Worm (Caenorhabditis elegans) whole organism, mixed stage, embryonic: ENCODE results near the gene unk-1.

ENCODE experiments used
- M03D4.4 ChIP-seq: sonication (generic microtip); optimal IDR thresholded peaks from 2 replicates; lab custom pipeline; 2017; ENCODE audit warnings: mild to moderate bottlenecking, missing genetic modification characterization, missing compliant biosample characterization
- blmp-1 ChIP-seq: fragments of 150-350 bp; optimal IDR thresholded peaks from 2 replicates; lab custom pipeline; 2014; ENCODE audit warnings: missing biosample characterization, missing genetic modification characterization
- ceh-39 ChIP-seq: fragments of 150-350 bp; optimal IDR thresholded peaks from 2 replicates; lab custom pipeline; 2014; ENCODE audit warnings: missing biosample characterization, missing genetic modification characterization
- ces-1 ChIP-seq: fragments of 150-350 bp; optimal IDR thresholded peaks from 2 replicates; lab custom pipeline; 2014; ENCODE audit warnings: missing biosample characterization, missing genetic modification reagents, missing genetic modification characterization
- cnd-1 ChIP-seq: fragments of 200-800 bp; sonication (Bioruptor generic); optimal IDR thresholded peaks from 2 replicates; lab custom pipeline; 2018; ENCODE audit warnings: mild to moderate bottlenecking, missing genetic modification characterization, missing compliant biosample characterization
- drap-1 ChIP-seq: fragments of 200-800 bp; sonication (Bioruptor generic); optimal IDR thresholded peaks from 3 replicates; lab custom pipeline; 2018; ENCODE audit warnings: mild to moderate bottlenecking, missing genetic modification characterization, missing compliant biosample characterization
- elt-1 ChIP-seq: sonication (generic microtip); optimal IDR thresholded peaks from 2 replicates; lab custom pipeline; 2017; ENCODE audit warnings: missing genetic modification characterization, mild to moderate bottlenecking, missing compliant biosample characterization, antibody characterized with exemption, moderate library complexity, borderline replicate concordance; ENCODE audit not compliant: insufficient read depth
- elt-3 ChIP-seq: fragments of 150-350 bp; optimal IDR thresholded peaks from 2 replicates; lab custom pipeline; 2014; ENCODE audit warnings: missing biosample characterization, missing genetic modification characterization
- flh-1 ChIP-seq: fragments of 200-800 bp; sonication (Bioruptor generic); optimal IDR thresholded peaks from 2 replicates; lab custom pipeline; 2018; ENCODE audit warnings: mild to moderate bottlenecking, missing genetic modification characterization, moderate library complexity, missing compliant biosample characterization
- ham-2 ChIP-seq: fragments of 200-800 bp; sonication (Bioruptor generic); optimal IDR thresholded peaks from 2 replicates; lab custom pipeline; 2018; ENCODE audit warnings: mild to moderate bottlenecking, missing genetic modification characterization, missing compliant biosample characterization
- hlh-1 ChIP-seq: fragments of 150-350 bp; optimal IDR thresholded peaks from 2 replicates; lab custom pipeline; 2014; ENCODE audit warnings: missing biosample characterization, missing genetic modification reagents, missing genetic modification characterization
- lin-13 ChIP-seq: fragments of 150-350 bp; optimal IDR thresholded peaks from 2 replicates; lab custom pipeline; 2014; ENCODE audit warnings: missing biosample characterization, missing genetic modification characterization
- lin-32 ChIP-seq: fragments of 200-800 bp; sonication (Bioruptor generic); optimal IDR thresholded peaks from 2 replicates; lab custom pipeline; 2018; ENCODE audit warnings: mild to moderate bottlenecking, missing genetic modification characterization, missing compliant biosample characterization
- lsy-2 ChIP-seq: fragments of 150-350 bp; optimal IDR thresholded peaks from 2 replicates; lab custom pipeline; 2014; ENCODE audit warnings: missing biosample characterization, missing genetic modification characterization
- mab-5 ChIP-seq: fragments of 150-350 bp; optimal IDR thresholded peaks from 2 replicates; lab custom pipeline; 2014; ENCODE audit warnings: missing biosample characterization, missing genetic modification characterization
- mep-1 ChIP-seq: fragments of 150-350 bp; optimal IDR thresholded peaks from 2 replicates; lab custom pipeline; 2017; ENCODE audit warnings: missing biosample characterization, missing genetic modification reagents, missing genetic modification characterization, inconsistent platforms
- mls-2 ChIP-seq: sonication (generic microtip); optimal IDR thresholded peaks from 2 replicates; lab custom pipeline; 2016; ENCODE audit warnings: mild to moderate bottlenecking, missing genetic modification characterization, moderate library complexity, missing compliant biosample characterization
- nhr-12 ChIP-seq: fragments of 150-350 bp; optimal IDR thresholded peaks from 2 replicates; lab custom pipeline; 2014; ENCODE audit warnings: missing biosample characterization, missing genetic modification characterization
- nhr-2 ChIP-seq: fragments of 150-350 bp; optimal IDR thresholded peaks from 2 replicates; lab custom pipeline; 2014; ENCODE audit warnings: missing biosample characterization, missing genetic modification characterization
- nhr-237 ChIP-seq: fragments of 150-350 bp; optimal IDR thresholded peaks from 2 replicates; lab custom pipeline; 2014; ENCODE audit warnings: missing biosample characterization, missing genetic modification characterization
- nhr-28 ChIP-seq: fragments of 150-350 bp; optimal IDR thresholded peaks from 2 replicates; lab custom pipeline; 2014; ENCODE audit warnings: missing biosample characterization, missing genetic modification characterization
- nhr-76 ChIP-seq: sonication (generic microtip); optimal IDR thresholded peaks from 2 replicates; lab custom pipeline; 2017; ENCODE audit warnings: missing biosample characterization, missing genetic modification characterization
- pha-4 ChIP-seq: fragments of 150-350 bp; optimal IDR thresholded peaks from 2 replicates; lab custom pipeline; 2018; ENCODE audit warnings: missing biosample characterization, missing genetic modification reagents, missing genetic modification characterization
- sem-2 ChIP-seq: fragments of 200-800 bp; sonication (Bioruptor generic); optimal IDR thresholded peaks from 2 replicates; lab custom pipeline; 2018; ENCODE audit warnings: mild to moderate bottlenecking, missing genetic modification characterization, missing compliant biosample characterization
- snpc-4 ChIP-seq: fragments of 150-350 bp; optimal IDR thresholded peaks from 2 replicates; lab custom pipeline; 2014; ENCODE audit warnings: missing biosample characterization, missing genetic modification characterization
- sptf-1 ChIP-seq: sonication (generic microtip); optimal IDR thresholded peaks from 2 replicates; lab custom pipeline; 2017; ENCODE audit warnings: mild to moderate bottlenecking, missing genetic modification characterization, moderate library complexity, missing compliant biosample characterization
- unc-120 ChIP-seq: sonication (generic microtip); optimal IDR thresholded peaks from 2 replicates; lab custom pipeline; 2017; ENCODE audit warnings: missing genetic modification characterization, missing compliant biosample characterization; ENCODE audit not compliant: poor library complexity, severe bottlenecking
- unc-39 ChIP-seq: fragments of 150-350 bp; optimal IDR thresholded peaks from 2 replicates; lab custom pipeline; 2014; ENCODE audit warnings: missing biosample characterization, missing genetic modification characterization
- unc-62 ChIP-seq: fragments of 150-350 bp; optimal IDR thresholded peaks from 2 replicates; lab custom pipeline; 2014; ENCODE audit warnings: missing biosample characterization, missing genetic modification reagents, missing genetic modification characterization
- zip-8 ChIP-seq: fragments of 150-350 bp; optimal IDR thresholded peaks from 2 replicates; lab custom pipeline; 2014; ENCODE audit warnings: missing biosample characterization, missing genetic modification characterization
- ztf-11 ChIP-seq: fragments of 150-350 bp; optimal IDR thresholded peaks from 2 replicates; lab custom pipeline; 2014; ENCODE audit warnings: missing biosample characterization, missing genetic modification characterization

The unk-1 gene

ce11 chrX:7976400-7976799, 38.4 kb upstream of the unk-1 start, which contains the start of gene F45E1.5:
F45E1.5 (plus strand) TSS chrX:7976700.
- TF ChIP-seq drap-1 (GFP tag; lab: Kevin White, UChicago) = no peak
- TF ChIP-seq nhr-2 = no peak
- TF ChIP-seq unc-62 = no peak
- TF ChIP-seq nhr-28 = no peak
- no peak for TF ChIP-seq ces-1 (GFP tag; lab: Kevin White, UChicago)
- no peak for TF ChIP-seq cnd-1
- no peak for TF ChIP-seq elt-3
- TF ChIP-seq zip-8 (tag; lab: Kevin White, UChicago) = no peak
- TF ChIP-seq M03D4.4 (tag; lab: Kevin White, UChicago) = no peak
- no peak for TF ChIP-seq flh-1 (GFP tag; lab: Kevin White, UChicago)
- TF ChIP-seq nhr-12 (tag; lab: Kevin White, UChicago) = no peak
- no peak for TF ChIP-seq mls-2 (tag; lab: Kevin White, UChicago)
- TF ChIP-seq sptf-1 = no peak

ce11 chrX:7977452-7977851, 37.3 kb upstream of the unk-1 start:
- TF ChIP-seq elt-3 = no peak
- TF ChIP-seq mep-1 (tag; lab: Kevin White, UChicago) = no peak
- TF ChIP-seq, all 35 proteins: peak for 0

ce11 chrX:7982047-7982446, 32.7 kb upstream of the unk-1 start, which contains the start of gene his-71:
his-71 (minus strand) TSS chrX:7982070.
- TF ChIP-seq lin-32 (GFP tag; lab: Kevin White, UChicago) (no peak), ceh-39 (tag; lab: Kevin White, UChicago) (no peak)

ce11 chrX:7984742-7985141, 30.0 kb upstream of the unk-1 start:
- TF ChIP-seq sem-2 (GFP tag; lab: Kevin White, UChicago) (no peak), nhr-237 (tag; lab: Kevin White, UChicago) (no peak), nhr-28 (no peak), ham-2 (no peak), mep-1 (tag; lab: Kevin White, UChicago) (no peak), snpc-4 (no peak), sptf-1 (no peak), ces-1 (GFP tag; lab: Kevin White, UChicago) (no peak), ceh-39 (tag; lab: Kevin White, UChicago) (no peak), elt-1 (tag; lab: Kevin White, UChicago) (no peak), zip-8 (tag; lab: Kevin White, UChicago) (no peak), ztf-11 (tag; lab: Kevin White, UChicago) (no peak), mls-2 (tag; lab: Kevin White, UChicago) (no peak), unc-62 (no peak), nhr-2 (no peak), pha-4 (no peak)

ce11 chrX:7985495-7986029, 29.2 kb upstream of the unk-1 start, which contains the start of gene F45E1.4:
F45E1.4 (plus strand) TSS chrX:7985979.
- TF ChIP-seq lin-32 (GFP tag; lab: Kevin White, UChicago) = no peak
- TF ChIP-seq unc-120 (tag; lab: Kevin White, UChicago) = no peak
- TF ChIP-seq nhr-76 (tag; lab: Kevin White, UChicago) = no peak
- no peak for TF ChIP-seq hlh-1 (tag; lab: Kevin White, UChicago)
- TF ChIP-seq drap-1 (GFP tag; lab: Kevin White, UChicago) = no peak
- TF ChIP-seq cnd-1 = no peak
- no peak for TF ChIP-seq unc-39 (tag; lab: Kevin White, UChicago)
- no peak for TF ChIP-seq lin-13 (tag; lab: Kevin White, UChicago)
- TF ChIP-seq nhr-12 (tag; lab: Kevin White, UChicago) = no peak
- TF ChIP-seq mls-2 (tag; lab: Kevin White, UChicago) = no peak

ce11 chrX:7986892-7987291, 27.9 kb upstream of the unk-1 start:
- TF ChIP-seq lsy-2 (tag; lab: Kevin White, UChicago) (no peak), cnd-1 (no peak), M03D4.4 (tag; lab: Kevin White, UChicago) (no peak), ztf-11 (tag; lab: Kevin White, UChicago) (no peak), blmp-1 (tag; lab: Kevin White, UChicago) (no peak), ces-1 (GFP tag; lab: Kevin White, UChicago) (no peak), ham-2 (no peak), mab-5 (no peak)
